Worm (Caenorhabditis elegans): ENCODE data around the gene dmd-4.
A peak's percentile ranks its signal among the peaks of the same experiment; 100 is the strongest.

Gene dmd-4

DNA sequence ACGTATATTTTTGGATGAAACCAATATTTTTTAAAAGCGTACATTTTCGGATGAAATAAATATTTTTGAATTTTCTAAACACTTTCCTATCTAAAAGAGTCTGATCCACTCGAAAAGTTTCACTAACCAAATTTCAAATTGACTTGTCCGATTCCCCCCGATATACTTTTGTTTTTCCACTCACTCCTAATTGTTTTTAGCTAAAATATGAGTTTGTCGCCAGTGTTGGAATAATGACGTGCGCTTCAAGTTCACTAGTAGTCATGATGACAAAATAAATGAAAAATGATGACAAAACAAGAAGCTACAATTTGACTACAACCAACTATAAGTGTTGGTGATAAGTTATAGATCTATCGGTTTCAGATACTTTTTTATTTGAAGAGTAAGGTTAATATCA is 52.9 kb downstream of the dmd-4 start:
- TF ChIP-seq skn-1 (tag; optimal IDR thresholded peaks at IDR 0.05) = peak; percentile 71
- peak; percentile 68 for TF ChIP-seq ama-1 (optimal IDR thresholded peaks at IDR 0.05)
- no peak for TF ChIP-seq nhr-25 (tag; optimal IDR thresholded peaks at IDR 0.05)
